Worm (Caenorhabditis elegans): ENCODE data around the gene gop-2.

The gop-2 gene

ce11 chrIII:5228839-5229238 is 30.0 kb upstream of the gop-2 start:
- TF ChIP-seq nhr-21 (tag; optimal IDR thresholded peaks at IDR 0.05) (no peak), R02D3.7 (tag; optimal IDR thresholded peaks at IDR 0.05) (no peak), alr-1 (tag; optimal IDR thresholded peaks at IDR 0.05) (no peak), mbf-1 (tag; optimal IDR thresholded peaks at IDR 0.05) (no peak), lsy-2 (tag; optimal IDR thresholded peaks at IDR 0.05) (no peak), C34F6.9 (tag; optimal IDR thresholded peaks at IDR 0.05) (no peak), unc-62 (GFP tag; optimal IDR thresholded peaks at IDR 0.05) (no peak), ZK546.5 (tag; optimal IDR thresholded peaks at IDR 0.05) (no peak)

ce11 chrIII:5229511-5230250 is 29.1 kb upstream of the gop-2 start:
- TF ChIP-seq nhr-23 (tag; optimal IDR thresholded peaks at IDR 0.05), result peak; percentile 35
- TF ChIP-seq sem-4 (tag; optimal IDR thresholded peaks at IDR 0.05), result no peak

ce11 chrIII:5230415-5230814 is 28.4 kb upstream of the gop-2 start, which contains the start of gene prmt-5:
prmt-5 (plus strand) TSS chrIII:5230555.
- TF ChIP-seq ZK546.5 (tag; optimal IDR thresholded peaks at IDR 0.05), result no peak
- TF ChIP-seq R02D3.7 (tag; optimal IDR thresholded peaks at IDR 0.05), result no peak
- TF ChIP-seq unc-62 (GFP tag; optimal IDR thresholded peaks at IDR 0.05), result no peak
- TF ChIP-seq sma-9 (GFP tag; optimal IDR thresholded peaks at IDR 0.05), result no peak
- TF ChIP-seq sma-9 (tag; optimal IDR thresholded peaks at IDR 0.05), result no peak
- TF ChIP-seq blmp-1 (tag; optimal IDR thresholded peaks at IDR 0.05; ENCODE audit: insufficient read depth), result no peak
- peak; percentile 65 for TF ChIP-seq ama-1 (optimal IDR thresholded peaks at IDR 0.05)
- no peak for TF ChIP-seq ztf-11 (tag; optimal IDR thresholded peaks at IDR 0.05)
- no peak for TF ChIP-seq aly-2 (tag; optimal IDR thresholded peaks at IDR 0.05)
- TF ChIP-seq lin-39 (tag; optimal IDR thresholded peaks at IDR 0.05), result no peak
- no peak for TF ChIP-seq unc-39 (tag; optimal IDR thresholded peaks at IDR 0.05)
- TF ChIP-seq ztf-4 (tag; optimal IDR thresholded peaks at IDR 0.05), result peak; percentile 53
- TF ChIP-seq dmd-4 (tag; optimal IDR thresholded peaks at IDR 0.05), result no peak
- TF ChIP-seq nhr-12 (tag; optimal IDR thresholded peaks at IDR 0.05), result no peak
- TF ChIP-seq skn-1 (tag; optimal IDR thresholded peaks at IDR 0.05), result no peak
- no peak for TF ChIP-seq gmeb-1 (tag; optimal IDR thresholded peaks at IDR 0.05)
- TF ChIP-seq zag-1 (tag; optimal IDR thresholded peaks at IDR 0.05), result no peak
- TF ChIP-seq lsy-2 (tag; optimal IDR thresholded peaks at IDR 0.05), result no peak
- TF ChIP-seq nhr-11 (tag; optimal IDR thresholded peaks at IDR 0.05), result no peak
- no peak for TF ChIP-seq crh-2 (tag; optimal IDR thresholded peaks at IDR 0.05)
- TF ChIP-seq peb-1 (tag; optimal IDR thresholded peaks at IDR 0.05), result no peak
- no peak for TF ChIP-seq nhr-23 (tag; optimal IDR thresholded peaks at IDR 0.05)
- no peak for TF ChIP-seq ceh-16 (tag; optimal IDR thresholded peaks at IDR 0.05)
- TF ChIP-seq C34F6.9 (tag; optimal IDR thresholded peaks at IDR 0.05), result no peak
- no peak for TF ChIP-seq nhr-6 (tag; optimal IDR thresholded peaks at IDR 0.05)
- TF ChIP-seq sma-3 (GFP tag; optimal IDR thresholded peaks at IDR 0.05), result peak; percentile 45
- no peak for TF ChIP-seq lin-11 (tag; optimal IDR thresholded peaks at IDR 0.05)
- TF ChIP-seq elt-1 (tag; optimal IDR thresholded peaks at IDR 0.05), result no peak
- TF ChIP-seq ztf-1 (GFP tag; conservative IDR thresholded peaks at IDR 0.05), result no peak
- peak; percentile 34 for TF ChIP-seq lin-13 (GFP tag; optimal IDR thresholded peaks at IDR 0.05)
- TF ChIP-seq mdl-1 (tag; optimal IDR thresholded peaks at IDR 0.05), result no peak
- TF ChIP-seq ceh-82 (tag; optimal IDR thresholded peaks at IDR 0.05), result no peak
- TF ChIP-seq snpc-4 (tag; optimal IDR thresholded peaks at IDR 0.05), result no peak
- TF ChIP-seq F13H6.1 (tag; optimal IDR thresholded peaks at IDR 0.05), result peak; percentile 8
- no peak for TF ChIP-seq nhr-10 (tag; optimal IDR thresholded peaks at IDR 0.05)
- TF ChIP-seq unc-55 (GFP tag; optimal IDR thresholded peaks at IDR 0.05), result no peak
- TF ChIP-seq egl-27 (tag; optimal IDR thresholded peaks at IDR 0.05), result no peak
- TF ChIP-seq nhr-25 (tag; optimal IDR thresholded peaks at IDR 0.05), result no peak
- TF ChIP-seq nhr-21 (tag; optimal IDR thresholded peaks at IDR 0.05), result peak; percentile 46
- TF ChIP-seq mab-5 (tag; optimal IDR thresholded peaks at IDR 0.05), result no peak
- TF ChIP-seq alr-1 (tag; optimal IDR thresholded peaks at IDR 0.05), result no peak
- TF ChIP-seq fos-1 (tag; optimal IDR thresholded peaks at IDR 0.05), result no peak
- no peak for TF ChIP-seq nhr-77 (tag; optimal IDR thresholded peaks at IDR 0.05)
- no peak for TF ChIP-seq sem-4 (tag; optimal IDR thresholded peaks at IDR 0.05)
- peak; percentile 41 for TF ChIP-seq nhr-129 (tag; optimal IDR thresholded peaks at IDR 0.05)
- TF ChIP-seq mbf-1 (tag; optimal IDR thresholded peaks at IDR 0.05), result no peak
- no peak for TF ChIP-seq elt-3 (tag; optimal IDR thresholded peaks at IDR 0.05)
- no peak for TF ChIP-seq nhr-237 (tag; optimal IDR thresholded peaks at IDR 0.05)
- peak; percentile 24 for TF ChIP-seq Y55F3AM.14 (GFP tag; optimal IDR thresholded peaks at IDR 0.05)

Data from whole organism, L2 larva.